Fruit fly (Drosophila melanogaster) whole organism, prepupa: ENCODE results near the gene nkd.
A peak's percentile ranks its signal among the peaks of the same experiment; 100 is the strongest.

Source experiments
- Blimp-1 ChIP-seq: fragments of 200-800 bp; sonication (Bioruptor generic); optimal IDR thresholded peaks from 3 replicates; lab custom pipeline; 2017; ENCODE audit warnings: missing biosample characterization, missing genetic modification characterization, mild to moderate bottlenecking, moderate library complexity, missing genetic modification reagents
- CG10631 ChIP-seq: fragments of 200-800 bp; sonication (Bioruptor generic); optimal IDR thresholded peaks from 2 replicates; lab custom pipeline; 2016; ENCODE audit warnings: missing biosample characterization, missing genetic modification characterization
- CG10669 ChIP-seq: fragments of 200-800 bp; sonication (Bioruptor generic); optimal IDR thresholded peaks from 3 replicates; lab custom pipeline; 2018; ENCODE audit warnings: missing biosample characterization, mild to moderate bottlenecking, missing genetic modification characterization, moderate library complexity
- CG11294 ChIP-seq: fragments of 200-800 bp; sonication (Bioruptor generic); IDR thresholded peaks from 2 replicates; pipeline ENCODE4 v1.3.6; 2022; ENCODE audit warnings: missing biosample characterization, missing genetic modification characterization
- CG11762 ChIP-seq: fragments of 200-800 bp; sonication (Bioruptor generic); optimal IDR thresholded peaks from 3 replicates; lab custom pipeline; 2016; ENCODE audit warnings: missing biosample characterization, missing genetic modification characterization; ENCODE audit not compliant: insufficient read depth
- CG11902 ChIP-seq: fragments of 200-800 bp; sonication (Bioruptor generic); optimal IDR thresholded peaks from 3 replicates; lab custom pipeline; 2016; ENCODE audit warnings: missing biosample characterization, missing genetic modification characterization
- CG15336 ChIP-seq: fragments of 200-800 bp; sonication (Bioruptor generic); IDR thresholded peaks from 2 replicates; pipeline ENCODE4 v1.3.6; 2022; ENCODE audit warnings: missing biosample characterization, missing genetic modification characterization
- CG16779 ChIP-seq: fragments of 200-800 bp; sonication (Bioruptor generic); optimal IDR thresholded peaks from 3 replicates; lab custom pipeline; 2017; ENCODE audit warnings: missing biosample characterization, mild to moderate bottlenecking, missing genetic modification characterization
- CG3032 ChIP-seq: fragments of 200-800 bp; optimal IDR thresholded peaks from 2 replicates; lab custom pipeline; 2019; ENCODE audit warnings: missing biosample characterization, mild to moderate bottlenecking, missing genetic modification characterization, moderate library complexity
- CG31627 ChIP-seq: fragments of 200-800 bp; sonication (Bioruptor generic); optimal IDR thresholded peaks from 3 replicates; lab custom pipeline; 2016; ENCODE audit warnings: missing biosample characterization, missing genetic modification characterization
- CG32006 ChIP-seq: fragments of 200-800 bp; sonication (Bioruptor generic); optimal IDR thresholded peaks from 3 replicates; lab custom pipeline; 2017; ENCODE audit warnings: missing biosample characterization, mild to moderate bottlenecking, missing genetic modification characterization
- CG34406 ChIP-seq: fragments of 200-800 bp; sonication (Bioruptor generic); optimal IDR thresholded peaks from 3 replicates; lab custom pipeline; 2016; ENCODE audit warnings: missing biosample characterization, missing genetic modification characterization
- CG4318 ChIP-seq: fragments of 200-800 bp; sonication (Bioruptor generic); optimal IDR thresholded peaks from 3 replicates; lab custom pipeline; 2017; ENCODE audit warnings: missing biosample characterization, mild to moderate bottlenecking, missing genetic modification characterization
- CG6163 ChIP-seq: fragments of 200-800 bp; sonication (Bioruptor generic); IDR thresholded peaks from 3 replicates; pipeline ENCODE4 v1.3.6; 2022; ENCODE audit warnings: missing biosample characterization, missing genetic modification characterization
- CG6792 ChIP-seq: fragments of 200-800 bp; sonication (Bioruptor generic); optimal IDR thresholded peaks from 3 replicates; lab custom pipeline; 2016; ENCODE audit warnings: missing biosample characterization, missing genetic modification characterization
- CG6808 ChIP-seq: fragments of 200-800 bp; sonication (Bioruptor generic); optimal IDR thresholded peaks from 3 replicates; lab custom pipeline; 2017; ENCODE audit warnings: missing biosample characterization, missing genetic modification characterization, mild to moderate bottlenecking, moderate library complexity, missing genetic modification reagents
- CG6854 ChIP-seq: fragments of 200-800 bp; sonication (Bioruptor generic); optimal IDR thresholded peaks from 2 replicates; lab custom pipeline; 2017; ENCODE audit warnings: missing biosample characterization, mild to moderate bottlenecking, missing genetic modification characterization
- CG7368 ChIP-seq: fragments of 200-800 bp; sonication (Bioruptor generic); optimal IDR thresholded peaks from 3 replicates; lab custom pipeline; 2016; ENCODE audit warnings: missing biosample characterization, missing genetic modification characterization
- CG8319 ChIP-seq: fragments of 200-800 bp; sonication (Bioruptor generic); optimal IDR thresholded peaks from 3 replicates; lab custom pipeline; 2016; ENCODE audit warnings: missing biosample characterization, missing genetic modification characterization
- CG8632 ChIP-seq: fragments of 200-800 bp; sonication (Bioruptor generic); optimal IDR thresholded peaks from 3 replicates; lab custom pipeline; 2016; ENCODE audit warnings: missing biosample characterization, missing genetic modification characterization
- CG9139 ChIP-seq: fragments of 200-800 bp; sonication (Bioruptor generic); optimal IDR thresholded peaks from 3 replicates; lab custom pipeline; 2017; ENCODE audit warnings: missing biosample characterization, mild to moderate bottlenecking, missing genetic modification characterization
- Eip75B ChIP-seq: fragments of 200-800 bp; sonication (Bioruptor generic); optimal IDR thresholded peaks from 3 replicates; lab custom pipeline; 2016; ENCODE audit warnings: missing biosample characterization, missing genetic modification characterization
- Eip78C ChIP-seq: fragments of 200-800 bp; sonication (Bioruptor generic); peaks from one replicate; lab custom pipeline; 2016; ENCODE audit warnings: missing biosample characterization, missing genetic modification characterization
- Ets21C ChIP-seq: fragments of 200-800 bp; sonication (Bioruptor generic); optimal IDR thresholded peaks from 3 replicates; lab custom pipeline; 2016; ENCODE audit warnings: missing biosample characterization, missing genetic modification characterization
- Gug ChIP-seq: fragments of 200-800 bp; sonication (Bioruptor generic); IDR thresholded peaks from 2 replicates; pipeline ENCODE4 v1.3.6; 2022; ENCODE audit warnings: missing biosample characterization, missing genetic modification characterization
- Hr38 ChIP-seq: sonication (Bioruptor generic); optimal IDR thresholded peaks from 2 replicates; lab custom pipeline; 2016; ENCODE audit warnings: missing biosample characterization, missing genetic modification characterization
- Hr39 ChIP-seq: fragments of 200-800 bp; sonication (Bioruptor generic); optimal IDR thresholded peaks from 2 replicates; lab custom pipeline; 2016; ENCODE audit warnings: missing biosample characterization, missing genetic modification characterization
- Hr4 ChIP-seq: fragments of 200-800 bp; sonication (Bioruptor generic); optimal IDR thresholded peaks from 3 replicates; lab custom pipeline; 2016; ENCODE audit warnings: missing biosample characterization, missing genetic modification characterization
- Lpt ChIP-seq: fragments of 200-800 bp; sonication (Bioruptor generic); optimal IDR thresholded peaks from 3 replicates; lab custom pipeline; 2016; ENCODE audit warnings: missing biosample characterization, missing genetic modification characterization
- Met ChIP-seq: fragments of 200-800 bp; sonication (Bioruptor generic); optimal IDR thresholded peaks from 3 replicates; lab custom pipeline; 2016; ENCODE audit warnings: missing biosample characterization, missing genetic modification characterization
- OdsH ChIP-seq: fragments of 200-800 bp; sonication (Bioruptor generic); optimal IDR thresholded peaks from 3 replicates; lab custom pipeline; 2016; ENCODE audit warnings: missing biosample characterization, missing genetic modification characterization
- Smox ChIP-seq: fragments of 200-800 bp; sonication (Bioruptor generic); optimal IDR thresholded peaks from 3 replicates; lab custom pipeline; 2016; ENCODE audit warnings: missing biosample characterization, missing genetic modification characterization
- Sox102F ChIP-seq: fragments of 200-800 bp; sonication (Bioruptor generic); optimal IDR thresholded peaks from 2 replicates; lab custom pipeline; 2016; ENCODE audit warnings: missing biosample characterization, mild to moderate bottlenecking, missing genetic modification characterization
- Sox14 ChIP-seq: fragments of 200-800 bp; sonication (Bioruptor generic); optimal IDR thresholded peaks from 3 replicates; lab custom pipeline; 2016; ENCODE audit warnings: missing biosample characterization, missing genetic modification characterization
- Sox15 ChIP-seq: fragments of 200-800 bp; sonication (Bioruptor generic); optimal IDR thresholded peaks from 3 replicates; lab custom pipeline; 2016; ENCODE audit warnings: missing biosample characterization, missing genetic modification characterization
- achi ChIP-seq: fragments of 200-800 bp; sonication (Bioruptor generic); optimal IDR thresholded peaks from 3 replicates; lab custom pipeline; 2016; ENCODE audit warnings: missing biosample characterization, missing genetic modification characterization
- acj6 ChIP-seq: fragments of 200-800 bp; sonication (Bioruptor generic); optimal IDR thresholded peaks from 3 replicates; lab custom pipeline; 2016; ENCODE audit warnings: missing biosample characterization, missing genetic modification characterization
- cyc ChIP-seq: fragments of 200-800 bp; sonication (Bioruptor generic); optimal IDR thresholded peaks from 3 replicates; lab custom pipeline; 2016; ENCODE audit warnings: missing biosample characterization, missing genetic modification characterization
- dac ChIP-seq: fragments of 200-800 bp; sonication (Bioruptor generic); optimal IDR thresholded peaks from 2 replicates; lab custom pipeline; 2017; ENCODE audit warnings: missing biosample characterization, mild to moderate bottlenecking, missing genetic modification characterization
- dsx ChIP-seq: fragments of 200-800 bp; optimal IDR thresholded peaks from 3 replicates; lab custom pipeline; 2019; ENCODE audit warnings: missing biosample characterization, mild to moderate bottlenecking, missing genetic modification characterization, moderate library complexity; ENCODE audit not compliant: poor library complexity, severe bottlenecking
- eg ChIP-seq: fragments of 200-800 bp; sonication (Bioruptor generic); IDR thresholded peaks from 3 replicates; pipeline ENCODE4 v1.3.6; 2022; ENCODE audit warnings: missing biosample characterization, missing genetic modification characterization
- esn ChIP-seq: fragments of 200-800 bp; sonication (Bioruptor generic); optimal IDR thresholded peaks from 2 replicates; lab custom pipeline; 2016; ENCODE audit warnings: missing biosample characterization, mild to moderate bottlenecking, missing genetic modification characterization, moderate library complexity
- fd85E ChIP-seq: fragments of 200-800 bp; sonication (Bioruptor generic); optimal IDR thresholded peaks from 3 replicates; lab custom pipeline; 2016; ENCODE audit warnings: missing biosample characterization, missing genetic modification characterization
- fkh ChIP-seq: fragments of 200-800 bp; sonication (Bioruptor generic); optimal IDR thresholded peaks from 3 replicates; lab custom pipeline; 2017; ENCODE audit warnings: missing biosample characterization, mild to moderate bottlenecking, missing genetic modification characterization, moderate library complexity
- lz ChIP-seq: fragments of 200-800 bp; sonication (Bioruptor generic); optimal IDR thresholded peaks from 3 replicates; lab custom pipeline; 2016; ENCODE audit warnings: missing biosample characterization, missing genetic modification characterization
- net ChIP-seq: fragments of 200-800 bp; sonication (Bioruptor generic); optimal IDR thresholded peaks from 3 replicates; lab custom pipeline; 2016; ENCODE audit warnings: missing biosample characterization, missing genetic modification characterization
- pdm3 ChIP-seq: fragments of 200-800 bp; sonication (Bioruptor generic); optimal IDR thresholded peaks from 3 replicates; lab custom pipeline; 2016; ENCODE audit warnings: missing biosample characterization, missing genetic modification characterization
- salr ChIP-seq, 2 experiments: fragments of 200-800 bp; sonication (Bioruptor generic); optimal IDR thresholded peaks; 3 replicates each; lab custom pipeline; 2016 to 2018; ENCODE audit warnings: missing biosample characterization in 2 of 2, missing genetic modification characterization in 2 of 2, mild to moderate bottlenecking in 1 of 2
- spab ChIP-seq: fragments of 200-800 bp; sonication (Bioruptor generic); optimal IDR thresholded peaks from 2 replicates; lab custom pipeline; 2017; ENCODE audit warnings: missing biosample characterization, mild to moderate bottlenecking, missing genetic modification characterization, missing genetic modification reagents
- svp ChIP-seq: fragments of 200-800 bp; sonication (Bioruptor generic); peaks from one replicate; lab custom pipeline; 2016; ENCODE audit warnings: missing biosample characterization, missing genetic modification characterization
- vri ChIP-seq: fragments of 200-800 bp; sonication (Bioruptor generic); optimal IDR thresholded peaks from 3 replicates; lab custom pipeline; 2016; ENCODE audit warnings: missing biosample characterization, mild to moderate bottlenecking, missing genetic modification characterization

nkd gene

dm6 chr3L:19046389-19047042, 1.3 kb upstream of the nkd start:
- TF ChIP-seq cyc, result peak; percentile 83
- TF ChIP-seq CG6792 (GFP tag; lab: Kevin White, UChicago), result peak; percentile 82
- TF ChIP-seq esn, result peak; percentile 93
- TF ChIP-seq Hr39 (GFP tag; lab: Kevin White, UChicago), result peak; percentile 67
- TF ChIP-seq dac (GFP tag; lab: Kevin White, UChicago), result no peak
- TF ChIP-seq CG10631, result peak; percentile 68
- TF ChIP-seq pdm3 (GFP tag; lab: Kevin White, UChicago), result peak; percentile 59
- TF ChIP-seq Sox102F (GFP tag; lab: Kevin White, UChicago), result peak; percentile 72
- TF ChIP-seq Sox15 (GFP tag; lab: Kevin White, UChicago), result peak; percentile 59
- TF ChIP-seq Hr4 (GFP tag; lab: Kevin White, UChicago), result no peak
- TF ChIP-seq lz, result peak; percentile 86
- TF ChIP-seq Blimp-1 (GFP tag; lab: Kevin White, UChicago), result peak; percentile 74
- no peak for TF ChIP-seq CG6163 (GFP tag; lab: Robert Waterston, UW)
- TF ChIP-seq CG31627 (GFP tag; lab: Kevin White, UChicago), result peak; percentile 69
- TF ChIP-seq achi, result peak; percentile 66
- TF ChIP-seq CG3032, result peak; percentile 58
- peak; percentile 56 for TF ChIP-seq CG10669 (GFP tag; lab: Kevin White, UChicago)
- no peak for TF ChIP-seq CG11294 (GFP tag; lab: Robert Waterston, UW)
- TF ChIP-seq CG6854 (GFP tag; lab: Kevin White, UChicago), result peak; percentile 59
- no peak for TF ChIP-seq fd85E (GFP tag; lab: Kevin White, UChicago)
- no peak for TF ChIP-seq Hr38 (GFP tag; lab: Kevin White, UChicago)
- peak; percentile 60 for TF ChIP-seq Ets21C (GFP tag; lab: Kevin White, UChicago)
- peak; percentile 93 for TF ChIP-seq svp
- TF ChIP-seq salr (GFP tag; optimal IDR thresholded peaks at IDR 0.05; lab: Kevin White, UChicago), result peak in 1 of 2 experiments; percentile 44
- peak; percentile 75 for TF ChIP-seq CG8632 (GFP tag; lab: Kevin White, UChicago)
- TF ChIP-seq CG7368, result peak; percentile 33
- peak; percentile 90 for TF ChIP-seq Met (GFP tag; lab: Kevin White, UChicago)
- peak; percentile 53 for TF ChIP-seq net
- no peak for TF ChIP-seq eg
- peak; percentile 63 for TF ChIP-seq spab (GFP tag; lab: Kevin White, UChicago)
- TF ChIP-seq CG15336 (GFP tag; lab: Robert Waterston, UW), result 0 out of 2 replicates have a peak, but pooled peaks have one; percentile 30
- peak; percentile 51 for TF ChIP-seq OdsH (GFP tag; lab: Kevin White, UChicago)
- peak; percentile 12 for TF ChIP-seq dsx (GFP tag; lab: Kevin White, UChicago)
- peak; percentile 75 for TF ChIP-seq CG34406 (GFP tag; lab: Kevin White, UChicago)
- TF ChIP-seq CG4318 (GFP tag; lab: Kevin White, UChicago), result no peak
- TF ChIP-seq CG11902 (GFP tag; lab: Kevin White, UChicago), result peak; percentile 48
- TF ChIP-seq Lpt (GFP tag; lab: Kevin White, UChicago), result no peak
- peak; percentile 40 for TF ChIP-seq CG16779 (tag; lab: Kevin White, UChicago)
- TF ChIP-seq acj6, result peak; percentile 82
- no peak for TF ChIP-seq fkh
- TF ChIP-seq CG32006, result peak; percentile 31
- no peak for TF ChIP-seq CG8319 (GFP tag; lab: Kevin White, UChicago)
- peak; percentile 86 for TF ChIP-seq Smox
- TF ChIP-seq Eip78C (GFP tag; lab: Kevin White, UChicago), result peak; percentile 92
- TF ChIP-seq Sox14, result peak; percentile 42
- TF ChIP-seq Eip75B, result peak; percentile 74
- TF ChIP-seq CG11762 (GFP tag; lab: Kevin White, UChicago), result peak; percentile 28
- TF ChIP-seq CG6808, result peak; percentile 66
- no peak for TF ChIP-seq Gug (GFP tag; lab: Robert Waterston, UW)
- peak; percentile 38 for TF ChIP-seq CG9139
- peak; percentile 59 for TF ChIP-seq vri (GFP tag; lab: Kevin White, UChicago)
